Worm (Caenorhabditis elegans) whole organism, midembryonic: ENCODE results near the gene Y48C3A.18.

Experiments
- T22C8.4 ChIP-seq: fragments of 200-800 bp; sonication (Bioruptor generic); IDR thresholded peaks from 2 replicates; pipeline ENCODE4 v1.3.6; 2022; ENCODE audit warnings: missing genetic modification characterization, missing compliant biosample characterization
- cog-1 ChIP-seq: sonication (generic microtip); optimal IDR thresholded peaks from 2 replicates; lab custom pipeline; 2016; ENCODE audit warnings: missing genetic modification characterization, missing compliant biosample characterization
- flt-1 ChIP-seq: fragments of 200-800 bp; sonication (Bioruptor generic); IDR thresholded peaks from 2 replicates; pipeline ENCODE4 v1.3.6; 2022; ENCODE audit warnings: missing genetic modification characterization, missing compliant biosample characterization
- klf-2 ChIP-seq: fragments of 200-800 bp; sonication (Bioruptor generic); conservative IDR thresholded peaks from 2 replicates; pipeline ENCODE4 v1.3.6; 2022; ENCODE audit warnings: missing genetic modification reagents, missing genetic modification characterization, missing compliant biosample characterization
- med-1 ChIP-seq: sonication (generic microtip); optimal IDR thresholded peaks from 2 replicates; lab custom pipeline; 2017; ENCODE audit warnings: missing genetic modification characterization, mild to moderate bottlenecking, missing compliant biosample characterization, antibody characterized with exemption, missing genetic modification reagents; ENCODE audit not compliant: insufficient read depth
- ref-1 ChIP-seq: fragments of 200-800 bp; sonication (Bioruptor generic); conservative IDR thresholded peaks from 2 replicates; pipeline ENCODE4 v1.3.6; 2022; ENCODE audit warnings: missing genetic modification reagents, missing genetic modification characterization, missing compliant biosample characterization
- tab-1 ChIP-seq: fragments of 200-800 bp; sonication (Bioruptor generic); IDR thresholded peaks from 2 replicates; pipeline ENCODE4 v1.3.6; 2022; ENCODE audit warnings: missing genetic modification characterization, missing compliant biosample characterization
- ztf-23 ChIP-seq: fragments of 200-800 bp; sonication (Bioruptor generic); IDR thresholded peaks from 2 replicates; pipeline ENCODE4 v1.3.6; 2022; ENCODE audit warnings: missing genetic modification reagents, missing genetic modification characterization, missing compliant biosample characterization
- ztf-29 ChIP-seq: fragments of 200-800 bp; sonication (Bioruptor generic); IDR thresholded peaks from 2 replicates; pipeline ENCODE4 v1.3.6; 2022; ENCODE audit warnings: missing genetic modification reagents, missing genetic modification characterization, missing compliant biosample characterization

DNA sequence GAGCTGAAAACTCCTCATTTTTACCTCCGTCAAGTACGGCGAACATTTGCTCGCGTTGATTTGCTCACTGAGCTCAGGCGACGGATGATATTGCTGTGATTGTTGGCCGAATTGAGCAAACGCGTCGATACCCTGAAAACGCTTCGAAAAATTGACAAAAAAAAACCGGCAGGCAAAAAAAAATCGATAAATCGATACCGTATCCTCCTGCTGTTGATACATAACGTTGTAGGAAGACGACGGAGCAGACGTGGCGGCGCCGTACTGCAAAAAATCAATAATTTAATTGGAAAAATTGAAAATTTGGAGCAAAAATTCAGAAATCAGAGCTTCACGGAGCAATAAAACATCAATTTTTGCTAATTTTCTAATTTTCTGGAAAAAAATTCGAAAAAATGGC is 42.4 kb downstream of the Y48C3A.18 start:
- TF ChIP-seq flt-1 (GFP tag; lab: Robert Waterston, UW) (no peak), med-1 (GFP tag; lab: Kevin White, UChicago) (no peak), ztf-29 (GFP tag; lab: Robert Waterston, UW) (no peak), cog-1 (tag; lab: Kevin White, UChicago) (no peak), tab-1 (GFP tag; lab: Robert Waterston, UW) (no peak), ref-1 (GFP tag; lab: Robert Waterston, UW) (no peak), ztf-23 (GFP tag; lab: Robert Waterston, UW) (no peak), klf-2 (GFP tag; lab: Robert Waterston, UW) (no peak), T22C8.4 (peak; percentile 57)
